Fruit fly (Drosophila melanogaster) S2 (cell line): ENCODE results near the gene psh.

ENCODE experiments used
- CG8478 ChIP-seq: fragments of >200 bp; optimal IDR thresholded peaks from 2 replicates; lab custom pipeline; 2018
- CTCF ChIP-seq, 2 experiments: fragments of >200 bp; optimal IDR thresholded peaks; 2 replicates each; lab custom pipeline; 2018

dm6 chrX:18510884-18511283, 24.2 kb upstream of the psh start:
- no peak for TF ChIP-seq CTCF (optimal IDR thresholded peaks at IDR 0.05; lab: Kevin White, UChicago)
- no peak for TF ChIP-seq CG8478
